Fruit fly (Drosophila melanogaster): ENCODE results near the gene Obp93a.

dm6 chr3R:21127352-21127985 is 2.0 kb downstream of the Obp93a start, which contains the start of the genes slmb and CG5793:
- TF ChIP-seq jim (GFP tag; optimal IDR thresholded peaks at IDR 0.05) = no peak
- TF ChIP-seq lola (GFP tag; optimal IDR thresholded peaks at IDR 0.05) = no peak

Measured in whole organism, wandering third instar larva.